Worm (Caenorhabditis elegans): Measurements from ENCODE around the gene str-253.

Gene str-253

ce11 chrV:2211936-2212335 is 42.5 kb downstream of the str-253 start, which contains the start of gene nhr-133:
TSS of gene nhr-133 (minus strand) at chrV:2212118.
- peak; percentile 81 for TF ChIP-seq mxl-3 (GFP tag; optimal IDR thresholded peaks at IDR 0.05)
- TF ChIP-seq fos-1 (tag; optimal IDR thresholded peaks at IDR 0.05), result no peak
- TF ChIP-seq daf-8 (GFP tag; IDR thresholded peaks at IDR 0.05), result no peak
- no peak for TF ChIP-seq daf-19 (GFP tag; conservative IDR thresholded peaks at IDR 0.05)
- no peak for TF ChIP-seq tag-97 (GFP tag; IDR thresholded peaks at IDR 0.05)
- TF ChIP-seq nhr-42 (GFP tag; IDR thresholded peaks at IDR 0.05), result no peak
- TF ChIP-seq zip-11 (GFP tag; IDR thresholded peaks at IDR 0.05), result no peak
- no peak for TF ChIP-seq egl-43 (GFP tag; IDR thresholded peaks at IDR 0.05)
- no peak for TF ChIP-seq sdz-12 (GFP tag; optimal IDR thresholded peaks at IDR 0.05)
- TF ChIP-seq duxl-1 (tag; optimal IDR thresholded peaks at IDR 0.05; ENCODE audit: poor library complexity), result no peak
- no peak for TF ChIP-seq unc-39 (tag; optimal IDR thresholded peaks at IDR 0.05)
- TF ChIP-seq nhr-41 (GFP tag; IDR thresholded peaks at IDR 0.05), result no peak
- peak; percentile 55 for TF ChIP-seq dve-1 (tag; optimal IDR thresholded peaks at IDR 0.05; ENCODE audit: insufficient read depth)
- no peak for TF ChIP-seq daf-16 (GFP tag; optimal IDR thresholded peaks at IDR 0.05)
- TF ChIP-seq daf-16 (tag; optimal IDR thresholded peaks at IDR 0.05), result peak; percentile 45
- no peak for TF ChIP-seq zag-1 (tag; optimal IDR thresholded peaks at IDR 0.05)
- TF ChIP-seq nhr-28 (tag; optimal IDR thresholded peaks at IDR 0.05), result peak; percentile 80
- peak; percentile 40 for TF ChIP-seq hlh-11 (tag; optimal IDR thresholded peaks at IDR 0.05)
- TF ChIP-seq spr-1 (tag; optimal IDR thresholded peaks at IDR 0.05), result no peak
- TF ChIP-seq mxl-2 (GFP tag; conservative IDR thresholded peaks at IDR 0.05), result no peak
- TF ChIP-seq ceh-62 (tag; optimal IDR thresholded peaks at IDR 0.05), result no peak
- TF ChIP-seq php-3 (GFP tag; IDR thresholded peaks at IDR 0.05), result no peak
- TF ChIP-seq hlh-30 (tag; optimal IDR thresholded peaks at IDR 0.05; ENCODE audit: insufficient read depth), result peak; percentile 83
- TF ChIP-seq mes-2 (tag; optimal IDR thresholded peaks at IDR 0.05; ENCODE audit: poor library complexity, severe bottlenecking), result peak; percentile 6
- TF ChIP-seq mdl-1 (tag; optimal IDR thresholded peaks at IDR 0.05), result peak; percentile 12 to 79
- TF ChIP-seq zfp-2 (tag; optimal IDR thresholded peaks at IDR 0.05), result no peak
- TF ChIP-seq pha-4 (GFP tag; IDR thresholded peaks at IDR 0.05), result no peak
- TF ChIP-seq pha-4 (tag; optimal IDR thresholded peaks at IDR 0.05), result peak; percentile 9
- no peak for TF ChIP-seq nhr-25 (tag; optimal IDR thresholded peaks at IDR 0.05; ENCODE audit: borderline replicate concordance, insufficient read depth)
- no peak for TF ChIP-seq R02D3.7 (tag; optimal IDR thresholded peaks at IDR 0.05)
- TF ChIP-seq D1046.2 (GFP tag; IDR thresholded peaks at IDR 0.05), result no peak
- no peak for TF ChIP-seq nhr-111 (GFP tag; optimal IDR thresholded peaks at IDR 0.05)
- no peak for TF ChIP-seq madf-9 (GFP tag; conservative IDR thresholded peaks at IDR 0.05)
- no peak for TF ChIP-seq gei-8 (GFP tag; optimal IDR thresholded peaks at IDR 0.05)
- TF ChIP-seq skn-1 (tag; optimal IDR thresholded peaks at IDR 0.05), result no peak
- no peak for TF ChIP-seq dmd-8 (GFP tag; IDR thresholded peaks at IDR 0.05)
- no peak for TF ChIP-seq nhr-48 (tag; optimal IDR thresholded peaks at IDR 0.05)
- TF ChIP-seq dmd-6 (GFP tag; IDR thresholded peaks at IDR 0.05), result peak; percentile 50; the same call in 1 of the 2 replicates
- no peak for TF ChIP-seq ces-1 (GFP tag; optimal IDR thresholded peaks at IDR 0.05)

DNA sequence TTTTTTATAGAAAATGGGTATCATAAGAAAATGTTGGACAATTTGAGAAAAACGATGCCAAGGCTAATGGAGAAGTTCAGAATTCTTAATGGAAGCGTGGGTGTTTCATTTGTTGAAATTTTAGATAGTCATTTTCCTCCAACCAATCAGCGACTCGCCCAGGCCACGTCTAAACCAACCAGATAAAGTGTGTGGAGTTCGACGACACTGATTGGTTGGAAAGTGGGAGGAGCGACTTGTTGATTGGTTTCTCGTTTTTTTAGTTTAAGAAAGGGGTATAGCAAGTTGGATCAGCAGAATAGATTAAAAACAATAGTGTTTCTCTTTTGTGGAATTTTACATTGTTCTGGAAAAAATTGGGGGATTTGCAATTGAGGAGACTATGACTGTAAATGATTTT is 46.9 kb downstream of the str-253 start:
- no peak for TF ChIP-seq lim-7 (GFP tag; IDR thresholded peaks at IDR 0.05)
- no peak for TF ChIP-seq hlh-11 (tag; optimal IDR thresholded peaks at IDR 0.05)
- TF ChIP-seq skn-1 (tag; optimal IDR thresholded peaks at IDR 0.05), result no peak
- TF ChIP-seq dmd-6 (GFP tag; IDR thresholded peaks at IDR 0.05), result no peak
- TF ChIP-seq ces-1 (GFP tag; optimal IDR thresholded peaks at IDR 0.05), result no peak
- TF ChIP-seq daf-16 (GFP tag; optimal IDR thresholded peaks at IDR 0.05), result no peak
- TF ChIP-seq daf-16 (tag; optimal IDR thresholded peaks at IDR 0.05), result no peak
- no peak for TF ChIP-seq mdl-1 (tag; optimal IDR thresholded peaks at IDR 0.05)
- no peak for TF ChIP-seq madf-5 (GFP tag; IDR thresholded peaks at IDR 0.05)
- no peak for TF ChIP-seq nhr-111 (GFP tag; optimal IDR thresholded peaks at IDR 0.05)
- no peak for TF ChIP-seq daf-19 (GFP tag; conservative IDR thresholded peaks at IDR 0.05)
- TF ChIP-seq dmd-8 (GFP tag; IDR thresholded peaks at IDR 0.05), result no peak
- no peak for TF ChIP-seq unc-130 (GFP tag; optimal IDR thresholded peaks at IDR 0.05)
- no peak for TF ChIP-seq nhr-28 (tag; optimal IDR thresholded peaks at IDR 0.05)
- no peak for TF ChIP-seq F26F4.8 (GFP tag; conservative IDR thresholded peaks at IDR 0.05)
- TF ChIP-seq nhr-77 (tag; optimal IDR thresholded peaks at IDR 0.05), result no peak
- TF ChIP-seq Y5F2A.4 (GFP tag; optimal IDR thresholded peaks at IDR 0.05), result no peak
- TF ChIP-seq Y48G9A.11 (GFP tag; IDR thresholded peaks at IDR 0.05), result no peak
